Worm (Caenorhabditis elegans) whole organism, L2 larva: ENCODE results near the gene dpy-10.
A peak's percentile ranks its signal among the peaks of the same experiment; 100 is the strongest.

Experiments
- C34F6.9 ChIP-seq: fragments of 150-350 bp; optimal IDR thresholded peaks from 2 replicates; lab custom pipeline; 2014; ENCODE audit warnings: missing biosample characterization, missing genetic modification characterization
- F13H6.1 ChIP-seq: sonication (generic microtip); optimal IDR thresholded peaks from 2 replicates; lab custom pipeline; 2016; ENCODE audit warnings: missing genetic modification characterization, missing compliant biosample characterization
- R02D3.7 ChIP-seq: fragments of 150-350 bp; optimal IDR thresholded peaks from 2 replicates; lab custom pipeline; 2014; ENCODE audit warnings: missing biosample characterization, missing genetic modification characterization
- Y55F3AM.14 ChIP-seq: fragments of 200-800 bp; sonication (Bioruptor generic); optimal IDR thresholded peaks from 2 replicates; lab custom pipeline; 2018; ENCODE audit warnings: mild to moderate bottlenecking, missing genetic modification characterization, missing compliant biosample characterization
- alr-1 ChIP-seq: fragments of 150-350 bp; optimal IDR thresholded peaks from 2 replicates; lab custom pipeline; 2014; ENCODE audit warnings: missing biosample characterization, missing genetic modification characterization
- aly-2 ChIP-seq: fragments of 150-350 bp; optimal IDR thresholded peaks from 2 replicates; lab custom pipeline; 2014; ENCODE audit warnings: missing biosample characterization, missing genetic modification characterization
- blmp-1 ChIP-seq: sonication (generic microtip); optimal IDR thresholded peaks from 2 replicates; lab custom pipeline; 2017; ENCODE audit warnings: missing genetic modification characterization, mild to moderate bottlenecking, missing compliant biosample characterization, antibody characterized with exemption, moderate library complexity; ENCODE audit not compliant: insufficient read depth
- ceh-82 ChIP-seq: fragments of 150-350 bp; optimal IDR thresholded peaks from 2 replicates; lab custom pipeline; 2014; ENCODE audit warnings: missing biosample characterization, missing genetic modification characterization
- crh-2 ChIP-seq: sonication (generic microtip); optimal IDR thresholded peaks from 2 replicates; lab custom pipeline; 2017; ENCODE audit warnings: missing biosample characterization, missing genetic modification characterization
- egl-27 ChIP-seq: sonication (generic microtip); optimal IDR thresholded peaks from 3 replicates; lab custom pipeline; 2017; ENCODE audit warnings: missing biosample characterization, missing genetic modification reagents, missing genetic modification characterization
- elt-1 ChIP-seq: fragments of 150-350 bp; optimal IDR thresholded peaks from 2 replicates; lab custom pipeline; 2014; ENCODE audit warnings: missing biosample characterization, missing genetic modification characterization
- elt-3 ChIP-seq: sonication (generic microtip); optimal IDR thresholded peaks from 2 replicates; lab custom pipeline; 2017; ENCODE audit warnings: missing biosample characterization, missing genetic modification characterization
- gmeb-1 ChIP-seq: fragments of 150-350 bp; optimal IDR thresholded peaks from 2 replicates; lab custom pipeline; 2014; ENCODE audit warnings: missing biosample characterization, missing genetic modification characterization
- lin-11 ChIP-seq: fragments of 150-350 bp; sonication (generic microtip); optimal IDR thresholded peaks from 2 replicates; lab custom pipeline; 2014; ENCODE audit warnings: missing biosample characterization, missing genetic modification characterization, inconsistent platforms, mixed read lengths
- lin-39 ChIP-seq: fragments of 150-350 bp; optimal IDR thresholded peaks from 2 replicates; lab custom pipeline; 2014; ENCODE audit warnings: missing biosample characterization, missing genetic modification reagents, missing genetic modification characterization
- lsy-2 ChIP-seq, 2 experiments: fragments of 150-350 bp in 1 of 2; sonication (generic microtip) in 1 of 2; optimal IDR thresholded peaks; 2 replicates each; lab custom pipeline; 2014 to 2017; ENCODE audit warnings: missing biosample characterization in 2 of 2, missing genetic modification characterization in 2 of 2
- mab-5 ChIP-seq: fragments of 150-350 bp; optimal IDR thresholded peaks from 2 replicates; lab custom pipeline; 2014; ENCODE audit warnings: missing biosample characterization, missing genetic modification characterization
- mbf-1 ChIP-seq: sonication (generic microtip); optimal IDR thresholded peaks from 2 replicates; lab custom pipeline; 2017; ENCODE audit warnings: missing biosample characterization, missing genetic modification characterization
- mdl-1 ChIP-seq, 2 experiments: fragments of 150-350 bp in 1 of 2; sonication (generic microtip) in 1 of 2; optimal IDR thresholded peaks; 2 replicates each; lab custom pipeline; 2017; ENCODE audit warnings: missing biosample characterization in 2 of 2, missing genetic modification characterization in 2 of 2
- nhr-10 ChIP-seq: sonication (generic microtip); optimal IDR thresholded peaks from 2 replicates; lab custom pipeline; 2017; ENCODE audit warnings: missing biosample characterization, missing genetic modification characterization
- nhr-11 ChIP-seq: fragments of 150-350 bp; optimal IDR thresholded peaks from 2 replicates; lab custom pipeline; 2014; ENCODE audit warnings: missing biosample characterization, missing genetic modification characterization
- nhr-12 ChIP-seq: fragments of 150-350 bp; optimal IDR thresholded peaks from 2 replicates; lab custom pipeline; 2014; ENCODE audit warnings: missing biosample characterization, missing genetic modification characterization
- nhr-21 ChIP-seq: fragments of 150-350 bp; optimal IDR thresholded peaks from 2 replicates; lab custom pipeline; 2014; ENCODE audit warnings: missing biosample characterization, missing genetic modification characterization
- nhr-23 ChIP-seq: fragments of 150-350 bp; optimal IDR thresholded peaks from 2 replicates; lab custom pipeline; 2014; ENCODE audit warnings: missing biosample characterization, missing genetic modification reagents, missing genetic modification characterization
- nhr-237 ChIP-seq: fragments of 150-350 bp; optimal IDR thresholded peaks from 2 replicates; lab custom pipeline; 2014; ENCODE audit warnings: missing biosample characterization, missing genetic modification characterization
- nhr-6 ChIP-seq: fragments of 150-350 bp; optimal IDR thresholded peaks from 2 replicates; lab custom pipeline; 2014; ENCODE audit warnings: missing biosample characterization, missing genetic modification characterization
- nhr-77 ChIP-seq: fragments of 150-350 bp; optimal IDR thresholded peaks from 2 replicates; lab custom pipeline; 2014; ENCODE audit warnings: missing biosample characterization, missing genetic modification characterization
- peb-1 ChIP-seq: fragments of 150-350 bp; optimal IDR thresholded peaks from 2 replicates; lab custom pipeline; 2014; ENCODE audit warnings: missing biosample characterization, missing genetic modification characterization
- sma-3 ChIP-seq: sonication (generic microtip); optimal IDR thresholded peaks from 2 replicates; lab custom pipeline; 2016; ENCODE audit warnings: missing genetic modification reagents, missing genetic modification characterization, missing compliant biosample characterization
- sma-9 ChIP-seq, 2 experiments: fragments of 150-350 bp in 1 of 2; sonication (generic microtip) in 1 of 2; optimal IDR thresholded peaks; 2 replicates each; lab custom pipeline; 2014 to 2016; ENCODE audit warnings: missing genetic modification characterization in 2 of 2, mild to moderate bottlenecking in 1 of 2, missing biosample characterization in 1 of 2, missing compliant biosample characterization in 1 of 2, missing genetic modification reagents in 1 of 2, moderate library complexity in 1 of 2
- snpc-4 ChIP-seq: fragments of 150-350 bp; optimal IDR thresholded peaks from 2 replicates; lab custom pipeline; 2014; ENCODE audit warnings: missing biosample characterization, missing genetic modification characterization
- unc-39 ChIP-seq: fragments of 150-350 bp; optimal IDR thresholded peaks from 2 replicates; lab custom pipeline; 2014; ENCODE audit warnings: missing biosample characterization, missing genetic modification characterization
- unc-62 ChIP-seq: fragments of 150-350 bp; optimal IDR thresholded peaks from 2 replicates; lab custom pipeline; 2014; ENCODE audit warnings: missing biosample characterization, missing genetic modification reagents, missing genetic modification characterization
- zag-1 ChIP-seq: fragments of 150-350 bp; optimal IDR thresholded peaks from 2 replicates; lab custom pipeline; 2014; ENCODE audit warnings: missing biosample characterization, missing genetic modification characterization
- ztf-1 ChIP-seq: fragments of 200-800 bp; sonication (Bioruptor generic); conservative IDR thresholded peaks from 2 replicates; pipeline ENCODE4 v1.3.6; 2022; ENCODE audit warnings: missing genetic modification characterization, missing compliant biosample characterization
- ztf-11 ChIP-seq: sonication (generic microtip); optimal IDR thresholded peaks from 2 replicates; lab custom pipeline; 2017; ENCODE audit warnings: missing biosample characterization, missing genetic modification characterization
- ztf-4 ChIP-seq: fragments of 150-350 bp; optimal IDR thresholded peaks from 2 replicates; lab custom pipeline; 2014; ENCODE audit warnings: missing biosample characterization, missing genetic modification characterization

dpy-10 gene

DNA sequence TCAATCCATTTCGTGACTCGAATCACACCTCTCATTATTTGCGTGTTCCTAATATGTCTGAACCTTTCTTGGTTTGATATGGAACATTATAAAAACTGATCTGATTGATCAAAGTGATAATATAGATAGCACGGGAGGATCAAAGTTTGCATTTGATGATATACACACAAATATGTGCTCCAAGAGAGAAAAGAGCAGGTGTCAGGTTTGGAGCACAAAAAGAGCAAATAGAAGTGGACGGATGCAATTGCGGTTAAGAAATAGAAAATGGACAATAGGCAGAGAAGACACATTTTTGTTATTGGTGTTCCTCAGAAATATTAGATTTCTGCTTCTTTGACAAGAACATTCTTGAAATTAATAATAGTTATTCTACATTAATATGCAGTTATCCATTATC is 13.2 kb downstream of the dpy-10 start, which contains the start of gene C18H9.1:
TSS of gene C18H9.1 (plus strand) at position 301 of the 400 bp plus-strand sequence.
- TF ChIP-seq gmeb-1 (tag; lab: Kevin White, UChicago) (no peak), lin-11 (no peak), ztf-1 (GFP tag; lab: Robert Waterston, UW) (no peak), F13H6.1 (tag; lab: Kevin White, UChicago) (no peak), snpc-4 (no peak), nhr-11 (tag; lab: Kevin White, UChicago) (no peak), nhr-23 (tag; lab: Kevin White, UChicago) (no peak), nhr-237 (tag; lab: Kevin White, UChicago) (no peak), nhr-6 (tag; lab: Kevin White, UChicago) (no peak), sma-3 (GFP tag; lab: Kevin White, UChicago) (no peak), elt-3 (tag; lab: Kevin White, UChicago) (no peak), Y55F3AM.14 (no peak), alr-1 (tag; lab: Kevin White, UChicago) (no peak), mab-5 (tag; lab: Kevin White, UChicago) (no peak), ztf-11 (tag; lab: Kevin White, UChicago) (no peak), lin-39 (no peak), peb-1 (tag; lab: Kevin White, UChicago) (no peak), ceh-82 (tag; lab: Kevin White, UChicago) (no peak), nhr-12 (tag; lab: Kevin White, UChicago) (no peak)
- TF ChIP-seq, all 48 proteins: peak for 0

- TF ChIP-seq unc-39 (tag; lab: Kevin White, UChicago) = no peak
- no peak for TF ChIP-seq lin-11
- TF ChIP-seq nhr-11 (tag; lab: Kevin White, UChicago) = no peak
- no peak for TF ChIP-seq ceh-82 (tag; lab: Kevin White, UChicago)
- TF ChIP-seq sma-9 (GFP tag; optimal IDR thresholded peaks at IDR 0.05; lab: Kevin White, UChicago) = peak; percentile 52
- TF ChIP-seq sma-9 (tag; optimal IDR thresholded peaks at IDR 0.05; lab: Kevin White, UChicago) = no peak
- no peak for TF ChIP-seq elt-1
- no peak for TF ChIP-seq ztf-11 (tag; lab: Kevin White, UChicago)
- TF ChIP-seq nhr-77 (tag; lab: Kevin White, UChicago) = no peak
Measured at ce11 chrII:6695388-6695787, 16.6 kb downstream of the dpy-10 start, which contains the start of gene C18H9.5. Gene C18H9.5 (minus strand): TSS chrII:6695566.

DNA sequence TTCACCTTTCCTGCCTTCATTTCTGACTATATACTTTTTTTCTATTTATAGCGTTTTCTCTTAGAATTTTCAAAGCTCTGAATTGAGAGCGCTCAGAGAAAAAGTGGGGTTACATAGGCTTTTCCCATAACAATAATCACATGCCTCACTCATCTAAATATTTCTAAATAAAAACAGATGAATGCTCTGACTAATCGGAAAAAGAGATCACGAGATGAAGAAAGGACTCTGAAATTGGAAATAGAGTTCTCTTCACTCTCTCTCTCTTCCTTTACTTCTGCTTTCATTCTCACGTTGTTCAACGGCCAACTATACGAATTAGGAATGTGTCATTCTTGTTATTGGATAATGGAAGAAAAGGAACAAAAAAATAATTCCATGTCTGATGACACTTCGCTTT is 22.9 kb downstream of the dpy-10 start:
- TF ChIP-seq mdl-1 (tag; optimal IDR thresholded peaks at IDR 0.05; lab: Kevin White, UChicago) = no peak
- no peak for TF ChIP-seq egl-27 (tag; lab: Kevin White, UChicago)
- peak; percentile 26 for TF ChIP-seq crh-2 (tag; lab: Kevin White, UChicago)
- peak in 1 of 2 experiments; percentile 42 for TF ChIP-seq lsy-2 (tag; optimal IDR thresholded peaks at IDR 0.05; lab: Kevin White, UChicago)
- TF ChIP-seq mbf-1 (tag; lab: Kevin White, UChicago) = no peak
- peak; percentile 35 for TF ChIP-seq sma-9 (GFP tag; optimal IDR thresholded peaks at IDR 0.05; lab: Kevin White, UChicago)
- TF ChIP-seq sma-9 (tag; optimal IDR thresholded peaks at IDR 0.05; lab: Kevin White, UChicago) = no peak
- peak; percentile 9 for TF ChIP-seq nhr-21
- TF ChIP-seq ztf-4 = no peak
- TF ChIP-seq C34F6.9 (tag; lab: Kevin White, UChicago) = peak; percentile 70
- no peak for TF ChIP-seq nhr-77 (tag; lab: Kevin White, UChicago)
- TF ChIP-seq, all 48 proteins: peak for 5

ce11 chrII:6685964-6686363 is 26.1 kb downstream of the dpy-10 start:
- no peak for TF ChIP-seq nhr-10 (tag; lab: Kevin White, UChicago)
- no peak for TF ChIP-seq R02D3.7
- TF ChIP-seq aly-2 (tag; lab: Kevin White, UChicago) = no peak
- no peak for TF ChIP-seq zag-1 (tag; lab: Kevin White, UChicago)
- TF ChIP-seq unc-39 (tag; lab: Kevin White, UChicago) = no peak
- no peak for TF ChIP-seq F13H6.1 (tag; lab: Kevin White, UChicago)
- TF ChIP-seq unc-62 (GFP tag; lab: Kevin White, UChicago) = no peak
- no peak for TF ChIP-seq alr-1 (tag; lab: Kevin White, UChicago)
- no peak for TF ChIP-seq blmp-1
- TF ChIP-seq, all 48 proteins: peak for 0
